Fruit fly (Drosophila melanogaster): ENCODE data around the gene eIF2beta.

dm6 chr3L:12549471-12549870, 22.9 kb upstream of the eIF2beta start:
- TF ChIP-seq CG8924 (tag; optimal IDR thresholded peaks at IDR 0.05) (no peak), Abd-B (GFP tag; optimal IDR thresholded peaks at IDR 0.05) (no peak), CG16779 (GFP tag; IDR thresholded peaks at IDR 0.05) (no peak), CG11696 (GFP tag; IDR thresholded peaks at IDR 0.05) (no peak)
